Worm (Caenorhabditis elegans): ENCODE data around the gene Y55B1BR.6.

DNA sequence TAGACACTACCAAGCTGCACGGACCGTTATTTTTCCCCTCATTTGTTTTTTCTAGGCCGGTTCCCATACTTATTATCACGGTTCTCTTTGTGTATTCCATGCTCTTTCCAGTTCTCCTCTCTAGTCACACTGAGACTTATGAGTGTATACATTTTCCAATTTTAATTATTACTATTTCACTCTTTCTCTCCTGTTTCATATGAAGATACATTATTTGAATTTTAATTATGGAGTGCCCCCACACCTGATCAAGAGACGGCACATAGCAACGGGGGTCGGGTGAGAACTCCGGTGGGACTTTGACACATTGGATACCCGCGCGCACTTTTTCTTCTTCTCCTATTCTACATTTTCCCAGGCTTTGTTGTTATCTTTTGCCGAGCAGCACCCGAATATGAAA is 23.7 kb downstream of the Y55B1BR.6 start, which contains the start of gene affl-1:
- TF ChIP-seq unc-62 (GFP tag; optimal IDR thresholded peaks at IDR 0.05) (no peak), egl-27 (tag; optimal IDR thresholded peaks at IDR 0.05) (no peak), dmd-4 (tag; optimal IDR thresholded peaks at IDR 0.05) (no peak), lin-39 (tag; optimal IDR thresholded peaks at IDR 0.05) (no peak), aly-2 (tag; optimal IDR thresholded peaks at IDR 0.05) (no peak)
